Worm (Caenorhabditis elegans) whole organism, late embryonic: ENCODE results near the gene C26B2.2.

Experiments
- F13H6.1 ChIP-seq: sonication (generic microtip); optimal IDR thresholded peaks from 2 replicates; lab custom pipeline; 2016; ENCODE audit warnings: missing genetic modification characterization, missing compliant biosample characterization
- ama-1 ChIP-seq: fragments of 150-350 bp; optimal IDR thresholded peaks from 2 replicates; lab custom pipeline; 2014
- ztf-16 ChIP-seq: sonication (generic microtip); optimal IDR thresholded peaks from 2 replicates; lab custom pipeline; 2017; ENCODE audit warnings: missing genetic modification characterization, missing compliant biosample characterization

- no peak for TF ChIP-seq ztf-16 (tag; lab: Kevin White, UChicago)
- no peak for TF ChIP-seq F13H6.1 (tag; lab: Kevin White, UChicago)
- TF ChIP-seq ama-1 (lab: Kevin White, UChicago): no peak
These were observed 7.5 kb upstream of the C26B2.2 start, which contains the start of gene nhr-31 for ce11 chrIV:8029413-8029812.
